Worm (Caenorhabditis elegans): ENCODE measurements around the gene F54D5.17.
"Not testable (repeated sequence)": the region's sequence is repeated elsewhere in the genome, so short reads cannot be mapped to it uniquely, and the experiment has no call there.

Gene F54D5.17

ce11 chrII:11526954-11527353 is 29.5 kb upstream of the F54D5.17 start, which contains the start of gene age-1:
TSS of gene age-1 (minus strand) at chrII:11527054.
- TF ChIP-seq ceh-62 (tag; optimal IDR thresholded peaks at IDR 0.05), result no peak
- no peak for TF ChIP-seq nhr-41 (GFP tag; IDR thresholded peaks at IDR 0.05)
- TF ChIP-seq jun-1 (tag; optimal IDR thresholded peaks at IDR 0.05), result no peak
- TF ChIP-seq fos-1 (tag; optimal IDR thresholded peaks at IDR 0.05), result no peak
- TF ChIP-seq snpc-4 (tag; optimal IDR thresholded peaks at IDR 0.05), result no peak
- TF ChIP-seq ama-1 (optimal IDR thresholded peaks at IDR 0.05), result no peak
- no peak for TF ChIP-seq F49E8.2 (tag; optimal IDR thresholded peaks at IDR 0.05; ENCODE audit: borderline replicate concordance)
- TF ChIP-seq nhr-76 (tag; optimal IDR thresholded peaks at IDR 0.05), result no peak
- TF ChIP-seq unc-39 (tag; optimal IDR thresholded peaks at IDR 0.05), result no peak
- TF ChIP-seq nhr-111 (GFP tag; optimal IDR thresholded peaks at IDR 0.05), result no peak
- TF ChIP-seq aly-2 (tag; optimal IDR thresholded peaks at IDR 0.05), result no peak
- TF ChIP-seq skn-1 (tag; optimal IDR thresholded peaks at IDR 0.05), result no peak

- TF ChIP-seq nhr-48 (tag; optimal IDR thresholded peaks at IDR 0.05) (no peak), mxl-3 (GFP tag; optimal IDR thresholded peaks at IDR 0.05) (no peak), unc-39 (tag; optimal IDR thresholded peaks at IDR 0.05) (no peak), fkh-10 (GFP tag; optimal IDR thresholded peaks at IDR 0.05) (no peak), ztf-7 (tag; optimal IDR thresholded peaks at IDR 0.05) (no peak), lin-13 (GFP tag; optimal IDR thresholded peaks at IDR 0.05) (no peak), zip-2 (tag; optimal IDR thresholded peaks at IDR 0.05) (no peak), spr-1 (tag; optimal IDR thresholded peaks at IDR 0.05) (no peak), daf-16 (GFP tag; optimal IDR thresholded peaks at IDR 0.05) (no peak), daf-16 (tag; optimal IDR thresholded peaks at IDR 0.05) (no peak), gei-8 (GFP tag; optimal IDR thresholded peaks at IDR 0.05) (no peak), dmd-9 (GFP tag; IDR thresholded peaks at IDR 0.05) (no peak), lin-39 (tag; optimal IDR thresholded peaks at IDR 0.05) (no peak), nhr-6 (tag; optimal IDR thresholded peaks at IDR 0.05) (no peak)
Observed at ce11 chrII:11533716-11534115, 22.7 kb upstream of the F54D5.17 start, which contains the start of gene mdt-8. TSS of gene mdt-8 (minus strand) at chrII:11533816.

DNA sequence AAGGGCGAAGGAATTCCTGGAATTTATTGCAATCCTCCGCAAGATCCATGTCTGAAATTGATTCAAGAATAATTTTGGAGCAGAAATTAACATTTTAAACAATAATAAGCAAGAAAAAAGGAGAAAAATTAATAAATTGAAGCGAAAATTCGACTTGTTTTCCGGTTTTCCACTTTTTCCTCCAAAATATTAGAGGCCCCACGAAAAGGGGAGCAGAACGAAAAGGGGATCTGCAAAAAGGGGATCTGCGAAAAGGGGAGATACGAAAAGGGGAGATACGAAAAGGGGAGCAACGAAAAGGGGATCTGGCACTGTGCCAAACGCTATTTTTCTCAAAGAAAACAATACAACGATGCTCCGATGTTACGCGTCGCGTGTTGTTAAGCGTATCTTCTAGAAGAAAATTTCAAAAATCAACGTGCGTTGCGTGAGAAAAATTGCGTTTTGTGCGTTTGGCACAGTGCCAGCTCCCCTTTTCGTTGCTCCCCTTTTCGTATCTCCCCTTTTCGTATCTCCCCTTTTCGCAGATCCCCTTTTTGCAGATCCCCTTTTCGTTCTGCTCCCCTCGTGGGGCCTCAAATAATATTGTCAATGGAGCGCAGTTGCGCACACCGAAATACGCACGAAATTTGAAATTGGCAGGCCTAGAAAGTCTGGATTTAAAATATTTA is 21.9 kb upstream of the F54D5.17 start, which contains the start of gene Y62F5A.12:
Gene Y62F5A.12 (minus strand): TSS at position 51 of the 671 bp plus-strand sequence.
- TF ChIP-seq mdl-1 (tag; optimal IDR thresholded peaks at IDR 0.05) (peak; percentile 32 to 38), lin-13 (GFP tag; optimal IDR thresholded peaks at IDR 0.05) (peak; percentile 69), daf-16 (GFP tag; optimal IDR thresholded peaks at IDR 0.05) (peak in 1 of 2 experiments; percentile 68), mes-2 (tag; optimal IDR thresholded peaks at IDR 0.05; ENCODE audit: poor library complexity, severe bottlenecking) (peak; percentile 99), nhr-102 (tag; optimal IDR thresholded peaks at IDR 0.05) (peak; percentile 66), dpl-1 (GFP tag; optimal IDR thresholded peaks at IDR 0.05) (peak; percentile 77), dve-1 (tag; optimal IDR thresholded peaks at IDR 0.05; ENCODE audit: insufficient read depth) (peak; percentile 59), aha-1 (tag) (peak; percentile 99), mep-1 (tag; optimal IDR thresholded peaks at IDR 0.05) (peak; percentile 85), lin-15B (tag; optimal IDR thresholded peaks at IDR 0.05) (peak; percentile 39), tag-97 (GFP tag; IDR thresholded peaks at IDR 0.05) (peak; percentile 88; the same call in 1 of the 2 replicates), snpc-1.2 (GFP tag; IDR thresholded peaks at IDR 0.05) (peak; percentile 82), sdz-12 (GFP tag; optimal IDR thresholded peaks at IDR 0.05) (peak; percentile 60), lsy-2 (tag; optimal IDR thresholded peaks at IDR 0.05) (peak; percentile 71 to 82), egl-43 (GFP tag; IDR thresholded peaks at IDR 0.05) (peak; percentile 93), madf-9 (GFP tag; conservative IDR thresholded peaks at IDR 0.05) (peak; percentile 96), spr-1 (tag; optimal IDR thresholded peaks at IDR 0.05) (peak; percentile 66), hmg-1.1 (GFP tag; IDR thresholded peaks at IDR 0.05) (peak; percentile 93), tra-1 (GFP tag; IDR thresholded peaks at IDR 0.05) (peak; percentile 95), lin-38 (GFP tag; IDR thresholded peaks at IDR 0.05) (peak; percentile 100), unc-62 (GFP tag; optimal IDR thresholded peaks at IDR 0.05 in 1 of 2) (peak in 1 of 2 experiments; percentile 66), lin-1 (GFP tag; IDR thresholded peaks at IDR 0.05) (peak; percentile 85; the same call in 1 of the 2 replicates), hlh-30 (tag; optimal IDR thresholded peaks at IDR 0.05; ENCODE audit: insufficient read depth) (peak; percentile 67), vab-7 (GFP tag; IDR thresholded peaks at IDR 0.05) (peak; percentile 96), T26A8.4 (GFP tag; IDR thresholded peaks at IDR 0.05) (peak; percentile 78), dmd-6 (GFP tag; IDR thresholded peaks at IDR 0.05) (peak; percentile 88)
- TF ChIP-seq daf-16, unc-62 (tag; optimal IDR thresholded peaks at IDR 0.05): not testable (repeated sequence)

All from whole organism, L4 larva.